Fruit fly (Drosophila melanogaster): ENCODE data around the gene Sfp24Ba.

- no peak for TF ChIP-seq zf30C (GFP tag; optimal IDR thresholded peaks at IDR 0.05)
- no peak for TF ChIP-seq btn (GFP tag; optimal IDR thresholded peaks at IDR 0.05)
- TF ChIP-seq CG14710 (tag; optimal IDR thresholded peaks at IDR 0.05): no peak
- TF ChIP-seq Rfx (GFP tag; IDR thresholded peaks at IDR 0.05): no peak
- TF ChIP-seq Myb (GFP tag; optimal IDR thresholded peaks at IDR 0.05): no peak
- no peak for TF ChIP-seq gro (GFP tag; optimal IDR thresholded peaks at IDR 0.05)
- TF ChIP-seq tup (GFP tag; optimal IDR thresholded peaks at IDR 0.05): no peak
- no peak for TF ChIP-seq Dfd (GFP tag; optimal IDR thresholded peaks at IDR 0.05)
- no peak for TF ChIP-seq Dip2 (GFP tag; IDR thresholded peaks at IDR 0.05)
- no peak for TF ChIP-seq tll (GFP tag; optimal IDR thresholded peaks at IDR 0.05)
- no peak for TF ChIP-seq CG15601 (tag; optimal IDR thresholded peaks at IDR 0.05)
- no peak for TF ChIP-seq CG14050 (GFP tag; IDR thresholded peaks at IDR 0.05)
- TF ChIP-seq CG3995 (GFP tag; optimal IDR thresholded peaks at IDR 0.05): no peak
- TF ChIP-seq CG2202 (tag; optimal IDR thresholded peaks at IDR 0.05): no peak
Observed at dm6 chr2L:3669675-3670074, 1.3 kb upstream of the Sfp24Ba start, which contains the start of gene Sfp24Bb.
